Worm (Caenorhabditis elegans) whole organism, mixed stage, embryonic: ENCODE results near the gene glb-17.

Experiments used
- M03D4.4 ChIP-seq: sonication (generic microtip); optimal IDR thresholded peaks from 2 replicates; lab custom pipeline; 2017; ENCODE audit warnings: mild to moderate bottlenecking, missing genetic modification characterization, missing compliant biosample characterization
- blmp-1 ChIP-seq: fragments of 150-350 bp; optimal IDR thresholded peaks from 2 replicates; lab custom pipeline; 2014; ENCODE audit warnings: missing biosample characterization, missing genetic modification characterization
- ceh-39 ChIP-seq: fragments of 150-350 bp; optimal IDR thresholded peaks from 2 replicates; lab custom pipeline; 2014; ENCODE audit warnings: missing biosample characterization, missing genetic modification characterization
- cnd-1 ChIP-seq: fragments of 200-800 bp; sonication (Bioruptor generic); optimal IDR thresholded peaks from 2 replicates; lab custom pipeline; 2018; ENCODE audit warnings: mild to moderate bottlenecking, missing genetic modification characterization, missing compliant biosample characterization
- elt-1 ChIP-seq: sonication (generic microtip); optimal IDR thresholded peaks from 2 replicates; lab custom pipeline; 2017; ENCODE audit warnings: missing genetic modification characterization, mild to moderate bottlenecking, missing compliant biosample characterization, antibody characterized with exemption, moderate library complexity, borderline replicate concordance; ENCODE audit not compliant: insufficient read depth
- elt-3 ChIP-seq: fragments of 150-350 bp; optimal IDR thresholded peaks from 2 replicates; lab custom pipeline; 2014; ENCODE audit warnings: missing biosample characterization, missing genetic modification characterization
- flh-1 ChIP-seq: fragments of 200-800 bp; sonication (Bioruptor generic); optimal IDR thresholded peaks from 2 replicates; lab custom pipeline; 2018; ENCODE audit warnings: mild to moderate bottlenecking, missing genetic modification characterization, moderate library complexity, missing compliant biosample characterization
- ham-2 ChIP-seq: fragments of 200-800 bp; sonication (Bioruptor generic); optimal IDR thresholded peaks from 2 replicates; lab custom pipeline; 2018; ENCODE audit warnings: mild to moderate bottlenecking, missing genetic modification characterization, missing compliant biosample characterization
- hlh-1 ChIP-seq: fragments of 150-350 bp; optimal IDR thresholded peaks from 2 replicates; lab custom pipeline; 2014; ENCODE audit warnings: missing biosample characterization, missing genetic modification reagents, missing genetic modification characterization
- lin-32 ChIP-seq: fragments of 200-800 bp; sonication (Bioruptor generic); optimal IDR thresholded peaks from 2 replicates; lab custom pipeline; 2018; ENCODE audit warnings: mild to moderate bottlenecking, missing genetic modification characterization, missing compliant biosample characterization
- lsy-2 ChIP-seq: fragments of 150-350 bp; optimal IDR thresholded peaks from 2 replicates; lab custom pipeline; 2014; ENCODE audit warnings: missing biosample characterization, missing genetic modification characterization
- mab-5 ChIP-seq: fragments of 150-350 bp; optimal IDR thresholded peaks from 2 replicates; lab custom pipeline; 2014; ENCODE audit warnings: missing biosample characterization, missing genetic modification characterization
- mep-1 ChIP-seq: fragments of 150-350 bp; optimal IDR thresholded peaks from 2 replicates; lab custom pipeline; 2017; ENCODE audit warnings: missing biosample characterization, missing genetic modification reagents, missing genetic modification characterization, inconsistent platforms
- nhr-12 ChIP-seq: fragments of 150-350 bp; optimal IDR thresholded peaks from 2 replicates; lab custom pipeline; 2014; ENCODE audit warnings: missing biosample characterization, missing genetic modification characterization
- nhr-237 ChIP-seq: fragments of 150-350 bp; optimal IDR thresholded peaks from 2 replicates; lab custom pipeline; 2014; ENCODE audit warnings: missing biosample characterization, missing genetic modification characterization
- nhr-28 ChIP-seq: fragments of 150-350 bp; optimal IDR thresholded peaks from 2 replicates; lab custom pipeline; 2014; ENCODE audit warnings: missing biosample characterization, missing genetic modification characterization
- snpc-4 ChIP-seq: fragments of 150-350 bp; optimal IDR thresholded peaks from 2 replicates; lab custom pipeline; 2014; ENCODE audit warnings: missing biosample characterization, missing genetic modification characterization
- sptf-1 ChIP-seq: sonication (generic microtip); optimal IDR thresholded peaks from 2 replicates; lab custom pipeline; 2017; ENCODE audit warnings: mild to moderate bottlenecking, missing genetic modification characterization, moderate library complexity, missing compliant biosample characterization
- tbx-8 ChIP-seq: fragments of 200-800 bp; sonication (Bioruptor generic); optimal IDR thresholded peaks from 2 replicates; lab custom pipeline; 2018; ENCODE audit warnings: mild to moderate bottlenecking, missing genetic modification characterization, moderate library complexity, missing compliant biosample characterization
- unc-120 ChIP-seq: sonication (generic microtip); optimal IDR thresholded peaks from 2 replicates; lab custom pipeline; 2017; ENCODE audit warnings: missing genetic modification characterization, missing compliant biosample characterization; ENCODE audit not compliant: poor library complexity, severe bottlenecking
- unc-39 ChIP-seq: fragments of 150-350 bp; optimal IDR thresholded peaks from 2 replicates; lab custom pipeline; 2014; ENCODE audit warnings: missing biosample characterization, missing genetic modification characterization
- unc-62 ChIP-seq: fragments of 150-350 bp; optimal IDR thresholded peaks from 2 replicates; lab custom pipeline; 2014; ENCODE audit warnings: missing biosample characterization, missing genetic modification reagents, missing genetic modification characterization
- zip-8 ChIP-seq: fragments of 150-350 bp; optimal IDR thresholded peaks from 2 replicates; lab custom pipeline; 2014; ENCODE audit warnings: missing biosample characterization, missing genetic modification characterization
- ztf-11 ChIP-seq: fragments of 150-350 bp; optimal IDR thresholded peaks from 2 replicates; lab custom pipeline; 2014; ENCODE audit warnings: missing biosample characterization, missing genetic modification characterization

Gene glb-17

ce11 chrX:9550519-9550918 is 26.3 kb downstream of the glb-17 start:
- TF ChIP-seq nhr-12 (no peak), lin-32 (GFP tag; lab: Kevin White, UChicago) (no peak), nhr-237 (tag; lab: Kevin White, UChicago) (no peak), ham-2 (GFP tag; lab: Kevin White, UChicago) (no peak), snpc-4 (tag; lab: Kevin White, UChicago) (no peak)

ce11 chrX:9549657-9550369 is 27.0 kb downstream of the glb-17 start:
- TF ChIP-seq cnd-1 (tag; lab: Kevin White, UChicago) (no peak), M03D4.4 (tag; lab: Kevin White, UChicago) (no peak), mab-5 (tag; lab: Kevin White, UChicago) (no peak), hlh-1 (tag; lab: Kevin White, UChicago) (no peak), ham-2 (GFP tag; lab: Kevin White, UChicago) (no peak), unc-39 (tag; lab: Kevin White, UChicago) (no peak), mep-1 (tag; lab: Kevin White, UChicago) (no peak), elt-1 (tag; lab: Kevin White, UChicago) (no peak), zip-8 (tag; lab: Kevin White, UChicago) (no peak), unc-120 (tag; lab: Kevin White, UChicago) (no peak)
- TF ChIP-seq, all 35 proteins: peak for 0

- peak; percentile 32 for TF ChIP-seq ham-2 (GFP tag; lab: Kevin White, UChicago)
- no peak for TF ChIP-seq ztf-11
- no peak for TF ChIP-seq mab-5 (tag; lab: Kevin White, UChicago)
- TF ChIP-seq nhr-28, result no peak
- TF ChIP-seq lsy-2 (tag; lab: Kevin White, UChicago), result no peak
- no peak for TF ChIP-seq tbx-8 (GFP tag; lab: Kevin White, UChicago)
- no peak for TF ChIP-seq flh-1
- peak; percentile 70 for TF ChIP-seq elt-1 (tag; lab: Kevin White, UChicago)
- TF ChIP-seq blmp-1 (tag; lab: Kevin White, UChicago), result peak; percentile 88
- TF ChIP-seq sptf-1 (tag; lab: Kevin White, UChicago), result no peak
Measured at ce11 chrX:9548890-9549289, 27.9 kb downstream of the glb-17 start.

- TF ChIP-seq nhr-28, result no peak
- TF ChIP-seq ceh-39 (tag; lab: Kevin White, UChicago), result no peak
Measured at ce11 chrX:9548011-9548795, 28.6 kb downstream of the glb-17 start.

ce11 chrX:9547264-9547751 is 29.5 kb downstream of the glb-17 start:
- TF ChIP-seq unc-62 (GFP tag; lab: Kevin White, UChicago), result peak; percentile 82
- no peak for TF ChIP-seq ceh-39 (tag; lab: Kevin White, UChicago)

- TF ChIP-seq unc-62 (GFP tag; lab: Kevin White, UChicago) (no peak), M03D4.4 (tag; lab: Kevin White, UChicago) (no peak), unc-120 (tag; lab: Kevin White, UChicago) (peak; percentile 4), elt-3 (tag; lab: Kevin White, UChicago) (no peak)
- TF ChIP-seq, all 35 proteins: peak for 1
Measured at ce11 chrX:9546640-9547039, 30.2 kb downstream of the glb-17 start.

ce11 chrX:9544405-9544804 is 32.4 kb downstream of the glb-17 start:
- TF ChIP-seq unc-62 (GFP tag; lab: Kevin White, UChicago) (peak; percentile 25), hlh-1 (tag; lab: Kevin White, UChicago) (peak; percentile 17), unc-39 (tag; lab: Kevin White, UChicago) (no peak)
